Fruit fly (Drosophila melanogaster): ENCODE results near the gene CG12617.
A peak's percentile ranks its signal among the peaks of the same experiment; 100 is the strongest.

Gene CG12617

dm6 chr2L:20313117-20313645 lies 18.7 kb downstream of the CG12617 start (continued):
- TF ChIP-seq sr (GFP tag; IDR thresholded peaks at IDR 0.05): 0 out of 3 replicates have a peak, but pooled peaks have one; percentile 41
- peak; percentile 75; the same call in 1 of the 2 replicates for TF ChIP-seq Awh (GFP tag; IDR thresholded peaks at IDR 0.05)
- peak; percentile 25 for TF ChIP-seq CG10979 (tag; optimal IDR thresholded peaks at IDR 0.05)
- peak in 1 of 2 experiments; percentile 17 for TF ChIP-seq bsh (GFP tag; optimal IDR thresholded peaks at IDR 0.05)
- TF ChIP-seq ranshi (GFP tag; IDR thresholded peaks at IDR 0.05): peak; percentile 8; the same call in 1 of the 2 replicates
- TF ChIP-seq gsb-n (tag; optimal IDR thresholded peaks at IDR 0.05): no peak
- peak; percentile 96 for TF ChIP-seq Blimp-1 (GFP tag; optimal IDR thresholded peaks at IDR 0.05)
- peak; percentile 70 for TF ChIP-seq sens (GFP tag)
- TF ChIP-seq vvl (GFP tag; IDR thresholded peaks at IDR 0.05): peak; percentile 51; the same call in 1 of the 2 replicates

dm6 chr2L:20314693-20315268 lies 20.3 kb downstream of the CG12617 start:
- peak in 1 of 2 experiments; percentile 15 for TF ChIP-seq crp (GFP tag; optimal IDR thresholded peaks at IDR 0.05)
- TF ChIP-seq CG13287 (GFP tag; IDR thresholded peaks at IDR 0.05; ENCODE audit: partially characterized antibody): 0 out of 2 replicates have a peak, but pooled peaks have one; percentile 20
- no peak for TF ChIP-seq CoRest (tag; optimal IDR thresholded peaks at IDR 0.05)
- TF ChIP-seq Bgb (GFP tag; IDR thresholded peaks at IDR 0.05; ENCODE audit: partially characterized antibody): peak; percentile 15; the same call in 1 of the 2 replicates
- TF ChIP-seq Dip3 (GFP tag; optimal IDR thresholded peaks at IDR 0.05): no peak
- TF ChIP-seq CTCF (GFP tag; optimal IDR thresholded peaks at IDR 0.05): peak; percentile 75
- TF ChIP-seq Hr78 (GFP tag; optimal IDR thresholded peaks at IDR 0.05): peak in 1 of 2 experiments; percentile 56
- TF ChIP-seq psq (GFP tag; optimal IDR thresholded peaks at IDR 0.05): no peak
- no peak for TF ChIP-seq Gsc (GFP tag; IDR thresholded peaks at IDR 0.05)
- TF ChIP-seq CG3163 (GFP tag; optimal IDR thresholded peaks at IDR 0.05): no peak
- no peak for TF ChIP-seq CG16813 (GFP tag; IDR thresholded peaks at IDR 0.05; ENCODE audit: partially characterized antibody)
- no peak for TF ChIP-seq CG7271 (tag; optimal IDR thresholded peaks at IDR 0.05)
- TF ChIP-seq Trl (optimal IDR thresholded peaks at IDR 0.05): no peak
- no peak for TF ChIP-seq Trl (GFP tag; optimal IDR thresholded peaks at IDR 0.05)
- TF ChIP-seq Fer1 (GFP tag; optimal IDR thresholded peaks at IDR 0.05): peak; percentile 38
- TF ChIP-seq CG12769 (tag; optimal IDR thresholded peaks at IDR 0.05): peak; percentile 3
- TF ChIP-seq Deaf1 (tag; optimal IDR thresholded peaks at IDR 0.05): peak; percentile 85
- TF ChIP-seq chinmo (GFP tag; IDR thresholded peaks at IDR 0.05; ENCODE audit: partially characterized antibody): 0 out of 4 replicates have a peak, but pooled peaks have one; percentile 43
- TF ChIP-seq tin (GFP tag; optimal IDR thresholded peaks at IDR 0.05): no peak
- TF ChIP-seq CG10267 (tag; optimal IDR thresholded peaks at IDR 0.05): no peak
- no peak for TF ChIP-seq chif (GFP tag; optimal IDR thresholded peaks at IDR 0.05)
- peak; percentile 78 for TF ChIP-seq scrt (GFP tag; optimal IDR thresholded peaks at IDR 0.05)
- no peak for TF ChIP-seq z (GFP tag; IDR thresholded peaks at IDR 0.05)
- peak; percentile 76 for TF ChIP-seq ewg (GFP tag; optimal IDR thresholded peaks at IDR 0.05)
- TF ChIP-seq CG31224 (GFP tag; IDR thresholded peaks at IDR 0.05): peak; percentile 98
- TF ChIP-seq Oaz (GFP tag; IDR thresholded peaks at IDR 0.05): no peak
- no peak for TF ChIP-seq dm (GFP tag; optimal IDR thresholded peaks at IDR 0.05)
- TF ChIP-seq CG3281 (GFP tag; optimal IDR thresholded peaks at IDR 0.05): no peak
- TF ChIP-seq dimm (GFP tag; IDR thresholded peaks at IDR 0.05): no peak
- TF ChIP-seq sr (GFP tag; IDR thresholded peaks at IDR 0.05): peak; percentile 60; the same call in 2 of the 3 replicates
- no peak for TF ChIP-seq crc (GFP tag; optimal IDR thresholded peaks at IDR 0.05)
- peak; percentile 7 for TF ChIP-seq gsb-n (tag; optimal IDR thresholded peaks at IDR 0.05)
- TF ChIP-seq abd-A (tag; optimal IDR thresholded peaks at IDR 0.05): peak; percentile 95
- peak; percentile 16 for TF ChIP-seq CG10543 (GFP tag; optimal IDR thresholded peaks at IDR 0.05)
- no peak for TF ChIP-seq CG12155 (GFP tag; optimal IDR thresholded peaks at IDR 0.05)
- TF ChIP-seq Adf1 (GFP tag; IDR thresholded peaks at IDR 0.05): peak; percentile 70; the same call in 1 of the 2 replicates
- TF ChIP-seq tgo (GFP tag; IDR thresholded peaks at IDR 0.05): no peak
- TF ChIP-seq Ets65A (GFP tag): peak; percentile 22
- TF ChIP-seq Med (GFP tag): peak; percentile 41
- peak; percentile 40; the same call in 1 of the 2 replicates for TF ChIP-seq onecut (GFP tag; IDR thresholded peaks at IDR 0.05)
- TF ChIP-seq Hmr (GFP tag; optimal IDR thresholded peaks at IDR 0.05): peak; percentile 6
